Fruit fly (Drosophila melanogaster): ENCODE data around the gene RpS27.

- TF ChIP-seq CG8478 (optimal IDR thresholded peaks at IDR 0.05) (no peak), psq (optimal IDR thresholded peaks at IDR 0.05) (no peak), pan (optimal IDR thresholded peaks at IDR 0.05) (no peak)
These were observed 45.6 kb upstream of the RpS27 start, which contains the start of gene CG31098 for dm6 chr3R:25292864-25293284.

Measured in whole organism.